Worm (Caenorhabditis elegans): ENCODE measurements around the gene F28E10.1.

- no peak for TF ChIP-seq mdl-1 (tag; optimal IDR thresholded peaks at IDR 0.05)
- TF ChIP-seq R02D3.7 (tag; optimal IDR thresholded peaks at IDR 0.05), result no peak
- no peak for TF ChIP-seq elt-1 (tag; optimal IDR thresholded peaks at IDR 0.05)
- TF ChIP-seq elt-3 (tag; optimal IDR thresholded peaks at IDR 0.05), result no peak
- no peak for TF ChIP-seq snpc-4 (tag; optimal IDR thresholded peaks at IDR 0.05)
- no peak for TF ChIP-seq daf-12 (tag; optimal IDR thresholded peaks at IDR 0.05)
- TF ChIP-seq ceh-82 (tag; optimal IDR thresholded peaks at IDR 0.05), result no peak
- TF ChIP-seq nhr-23 (tag; optimal IDR thresholded peaks at IDR 0.05), result no peak
Measured at ce11 chrIV:4542972-4543371, 25.7 kb upstream of the F28E10.1 start.
